Worm (Caenorhabditis elegans) whole organism, L4 larva: Measurements from ENCODE around the gene dgk-2.

ENCODE experiments used
- F10B5.3 ChIP-seq: sonication (generic microtip); optimal IDR thresholded peaks from 2 replicates; lab custom pipeline; 2016; ENCODE audit warnings: mild to moderate bottlenecking, missing genetic modification characterization, missing compliant biosample characterization
- ceh-82 ChIP-seq: sonication (generic microtip); optimal IDR thresholded peaks from 2 replicates; lab custom pipeline; 2017; ENCODE audit warnings: missing biosample characterization, missing genetic modification characterization
- daf-19 ChIP-seq: fragments of 200-800 bp; sonication (Bioruptor generic); conservative IDR thresholded peaks from 2 replicates; pipeline ENCODE4 v1.3.6; 2022; ENCODE audit warnings: missing genetic modification characterization, missing compliant biosample characterization
- dpl-1 ChIP-seq: fragments of 150-350 bp; optimal IDR thresholded peaks from 2 replicates; lab custom pipeline; 2014; ENCODE audit warnings: missing biosample characterization, missing genetic modification reagents, missing genetic modification characterization
- fkh-10 ChIP-seq: fragments of 150-350 bp; optimal IDR thresholded peaks from 2 replicates; lab custom pipeline; 2014; ENCODE audit warnings: missing biosample characterization, missing genetic modification reagents, missing genetic modification characterization
- hlh-30 ChIP-seq: sonication (generic microtip); optimal IDR thresholded peaks from 2 replicates; lab custom pipeline; 2017; ENCODE audit warnings: antibody characterized with exemption, mild to moderate bottlenecking, missing genetic modification characterization, missing compliant biosample characterization; ENCODE audit not compliant: insufficient read depth
- hmg-1.1 ChIP-seq: fragments of 200-800 bp; sonication (Bioruptor generic); IDR thresholded peaks from 2 replicates; pipeline ENCODE4 v1.3.6; 2022; ENCODE audit warnings: missing genetic modification reagents, missing genetic modification characterization, missing compliant biosample characterization
- lin-13 ChIP-seq: fragments of 150-350 bp; optimal IDR thresholded peaks from 2 replicates; lab custom pipeline; 2014; ENCODE audit warnings: missing biosample characterization, missing genetic modification reagents, missing genetic modification characterization
- lin-39 ChIP-seq: fragments of 150-350 bp; optimal IDR thresholded peaks from 2 replicates; lab custom pipeline; 2014; ENCODE audit warnings: missing biosample characterization, missing genetic modification reagents, missing genetic modification characterization
- nhr-28 ChIP-seq: fragments of 150-350 bp; optimal IDR thresholded peaks from 2 replicates; lab custom pipeline; 2014; ENCODE audit warnings: missing biosample characterization, missing genetic modification characterization
- nhr-76 ChIP-seq: fragments of 150-350 bp; optimal IDR thresholded peaks from 2 replicates; lab custom pipeline; 2014; ENCODE audit warnings: missing biosample characterization, missing genetic modification characterization
- snpc-4 ChIP-seq: fragments of 150-350 bp; optimal IDR thresholded peaks from 2 replicates; lab custom pipeline; 2014; ENCODE audit warnings: missing biosample characterization, missing genetic modification characterization
- ztf-11 ChIP-seq: fragments of 150-350 bp; optimal IDR thresholded peaks from 2 replicates; lab custom pipeline; 2014; ENCODE audit warnings: missing biosample characterization, missing genetic modification characterization

- TF ChIP-seq lin-13 (GFP tag; lab: Kevin White, UChicago): no peak
- TF ChIP-seq daf-19 (GFP tag; lab: Robert Waterston, UW): no peak
- TF ChIP-seq snpc-4: no peak
- TF ChIP-seq ztf-11 (tag; lab: Kevin White, UChicago): no peak
- TF ChIP-seq dpl-1: no peak
- TF ChIP-seq hlh-30: no peak
- no peak for TF ChIP-seq nhr-28
- no peak for TF ChIP-seq F10B5.3 (tag; lab: Kevin White, UChicago)
- TF ChIP-seq nhr-76 (tag; lab: Kevin White, UChicago): no peak
- no peak for TF ChIP-seq hmg-1.1 (GFP tag; lab: Robert Waterston, UW)
- TF ChIP-seq ceh-82 (tag; lab: Kevin White, UChicago): no peak
- no peak for TF ChIP-seq lin-39 (tag; lab: Kevin White, UChicago)
- TF ChIP-seq fkh-10 (GFP tag; lab: Kevin White, UChicago): no peak
Measured at ce11 chrX:4508209-4508608, 4.0 kb upstream of the dgk-2 start, which contains the start of gene rhi-1.
